Worm (Caenorhabditis elegans): ENCODE measurements around the gene T24H10.1.

DNA sequence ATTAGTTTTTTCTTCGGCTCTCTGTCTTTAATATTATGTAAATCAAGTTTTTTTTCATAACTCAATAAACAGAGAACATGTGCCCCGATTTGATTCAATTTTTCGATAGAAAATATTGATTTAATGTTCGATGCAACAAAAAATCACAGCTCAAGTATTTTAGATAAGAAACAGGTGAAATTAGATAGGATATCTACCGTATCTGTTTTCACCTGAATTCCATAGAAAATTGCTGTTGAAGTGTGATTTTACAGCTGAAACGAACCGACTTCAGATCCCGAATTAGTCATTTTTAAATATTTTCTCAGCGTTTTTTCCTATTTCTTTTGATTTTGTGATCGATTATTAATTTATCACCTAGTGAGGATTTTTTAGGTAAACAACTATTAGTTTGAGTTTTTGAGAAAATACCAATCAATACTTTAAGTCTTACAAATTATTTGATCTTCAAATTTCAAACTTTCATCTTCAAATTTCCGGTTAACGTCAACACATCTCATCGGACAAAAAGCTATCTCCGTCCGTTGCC lies 40.1 kb downstream of the T24H10.1 start, which contains the start of gene Y9C2UA.1:
- TF ChIP-seq ref-1 (GFP tag; conservative IDR thresholded peaks at IDR 0.05) (no peak), T22C8.4 (GFP tag; IDR thresholded peaks at IDR 0.05) (no peak), ztf-29 (GFP tag; IDR thresholded peaks at IDR 0.05) (no peak), ztf-23 (GFP tag; IDR thresholded peaks at IDR 0.05) (no peak), flt-1 (GFP tag; IDR thresholded peaks at IDR 0.05) (no peak), med-1 (GFP tag; optimal IDR thresholded peaks at IDR 0.05; ENCODE audit: insufficient read depth) (no peak), klf-2 (GFP tag; conservative IDR thresholded peaks at IDR 0.05) (no peak)
